Fruit fly (Drosophila melanogaster) whole organism, wandering third instar larva: ENCODE measurements around the gene Uggt.

Source experiments
- Dif ChIP-seq: fragments of 200-275, 200-300 bp; sonication (Bioruptor generic); optimal IDR thresholded peaks from 2 replicates; lab custom pipeline; 2018; ENCODE audit warnings: missing biosample characterization, missing genetic modification characterization; ENCODE audit not compliant: partially characterized antibody
- Myc ChIP-seq: fragments of >200 bp; optimal IDR thresholded peaks from 2 replicates; lab custom pipeline; 2017
- OdsH ChIP-seq: fragments of 200-800 bp; sonication (Bioruptor generic); optimal IDR thresholded peaks from 2 replicates; lab custom pipeline; 2016; ENCODE audit warnings: missing biosample characterization, mild to moderate bottlenecking, missing genetic modification characterization
- h ChIP-seq: fragments of 200-800 bp; sonication (Bioruptor generic); optimal IDR thresholded peaks from 3 replicates; lab custom pipeline; 2016; ENCODE audit warnings: missing biosample characterization, mild to moderate bottlenecking, missing genetic modification characterization
- lola ChIP-seq: fragments of >200 bp; optimal IDR thresholded peaks from 2 replicates; lab custom pipeline; 2017; ENCODE audit warnings: missing biosample characterization, missing genetic modification characterization
- psq ChIP-seq: fragments of 200-800 bp; sonication (Bioruptor generic); optimal IDR thresholded peaks from 3 replicates; lab custom pipeline; 2017; ENCODE audit warnings: missing biosample characterization, mild to moderate bottlenecking, missing genetic modification characterization, moderate library complexity
- sage ChIP-seq: fragments of 200-800 bp; sonication (Bioruptor generic); optimal IDR thresholded peaks from 2 replicates; lab custom pipeline; 2016; ENCODE audit warnings: missing biosample characterization, mild to moderate bottlenecking, missing genetic modification characterization

DNA sequence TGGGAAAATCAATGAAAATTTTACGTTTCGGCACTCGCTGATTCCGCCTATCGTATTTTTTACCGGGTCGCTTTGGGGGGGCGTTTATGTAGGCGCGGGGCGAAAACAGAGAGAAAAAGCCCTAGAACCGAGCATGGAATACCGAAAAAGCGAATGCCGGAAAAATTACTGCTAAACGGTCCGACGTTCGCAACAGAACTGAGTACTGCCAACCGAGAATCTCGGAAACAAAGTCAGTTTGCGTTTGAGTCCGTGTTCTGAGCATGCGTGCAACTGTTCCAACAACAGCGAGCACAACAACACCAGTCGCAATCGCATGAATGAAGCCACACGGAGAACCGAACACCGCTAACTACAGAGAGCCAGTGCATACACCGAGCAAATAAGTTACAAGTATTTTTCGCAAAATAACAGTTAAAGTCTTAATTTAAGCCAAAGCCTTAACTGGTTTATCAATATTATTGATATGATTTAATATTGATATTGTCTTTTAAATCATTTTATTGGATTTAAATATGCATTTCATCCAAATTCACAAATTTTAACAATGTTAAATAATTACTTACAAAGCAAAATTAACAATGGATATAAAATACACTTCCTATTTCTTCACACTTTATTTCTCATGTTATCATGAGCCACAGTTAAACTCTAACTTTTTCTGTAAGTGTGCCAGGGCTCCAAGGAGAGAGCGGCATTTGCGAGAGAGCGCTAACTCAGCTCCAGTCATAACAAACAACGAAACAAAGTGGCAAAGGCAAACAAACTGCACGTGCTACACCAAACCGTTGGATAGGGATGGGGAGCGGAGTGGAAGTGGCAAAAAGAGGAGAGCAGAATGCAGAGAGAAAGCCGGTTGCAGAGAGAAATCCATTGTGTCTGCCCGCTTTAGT, 18.0 kb downstream of the Uggt start, which contains the start of gene CG3961:
- TF ChIP-seq OdsH (GFP tag; lab: Kevin White, UChicago) (peak; percentile 99), h (GFP tag; lab: Kevin White, UChicago) (peak; percentile 97), sage (GFP tag; lab: Kevin White, UChicago) (peak; percentile 89), Dif (GFP tag; lab: Kevin White, UChicago) (peak; percentile 93), Myc (no peak), lola (no peak), psq (GFP tag; lab: Kevin White, UChicago) (peak; percentile 98)
